Fruit fly (Drosophila melanogaster) whole organism, embryonic: ENCODE results near the gene E2f2.

Source experiments
- Aef1 ChIP-seq: fragments of 200-800 bp; sonication (Bioruptor generic); IDR thresholded peaks from 3 replicates; pipeline ENCODE4 v1.3.6; 2022; ENCODE audit warnings: missing biosample characterization, missing genetic modification characterization
- Blimp-1 ChIP-seq: fragments of 200-800 bp; sonication (Bioruptor generic); optimal IDR thresholded peaks from 3 replicates; lab custom pipeline; 2018; ENCODE audit warnings: missing biosample characterization, missing genetic modification characterization, mild to moderate bottlenecking, moderate library complexity, missing genetic modification reagents
- CG1233 ChIP-seq: fragments of 200-800 bp; sonication (Bioruptor generic); optimal IDR thresholded peaks from 4 replicates; lab custom pipeline; 2018; ENCODE audit warnings: missing biosample characterization, mild to moderate bottlenecking, missing genetic modification characterization
- CG13424 ChIP-seq: fragments of 200-800 bp; sonication (Bioruptor generic); optimal IDR thresholded peaks from 2 replicates; lab custom pipeline; 2019; ENCODE audit warnings: missing biosample characterization, mild to moderate bottlenecking, missing genetic modification characterization, moderate library complexity
- CG15269 ChIP-seq: fragments of 200-800 bp; sonication (Bioruptor generic); optimal IDR thresholded peaks from 2 replicates; lab custom pipeline; 2018; ENCODE audit warnings: missing biosample characterization, mild to moderate bottlenecking, missing genetic modification characterization, moderate library complexity
- CG1529 ChIP-seq: fragments of 200-800 bp; sonication (Bioruptor generic); optimal IDR thresholded peaks from 3 replicates; lab custom pipeline; 2018; ENCODE audit warnings: missing biosample characterization, missing genetic modification characterization
- CG15601 ChIP-seq: fragments of 200-800 bp; sonication (Bioruptor generic); optimal IDR thresholded peaks from 3 replicates; lab custom pipeline; 2019; ENCODE audit warnings: missing biosample characterization, mild to moderate bottlenecking, missing genetic modification characterization, moderate library complexity
- CG1603 ChIP-seq: fragments of 200-800 bp; sonication (Bioruptor generic); optimal IDR thresholded peaks from 2 replicates; lab custom pipeline; 2019; ENCODE audit warnings: missing biosample characterization, mild to moderate bottlenecking, missing genetic modification characterization, moderate library complexity
- CG17568 ChIP-seq: fragments of 200-800 bp; sonication (Bioruptor generic); optimal IDR thresholded peaks from 2 replicates; lab custom pipeline; 2018; ENCODE audit warnings: missing biosample characterization, mild to moderate bottlenecking, missing genetic modification characterization, moderate library complexity
- CG2712 ChIP-seq: fragments of 200-800 bp; optimal IDR thresholded peaks from 3 replicates; lab custom pipeline; 2019; ENCODE audit warnings: missing biosample characterization, mild to moderate bottlenecking, missing genetic modification characterization, moderate library complexity
- CG2875 ChIP-seq: fragments of 200-800 bp; sonication (Bioruptor generic); optimal IDR thresholded peaks from 2 replicates; lab custom pipeline; 2017; ENCODE audit warnings: missing biosample characterization, mild to moderate bottlenecking, missing genetic modification characterization, missing genetic modification reagents
- CG3838 ChIP-seq: fragments of 200-800 bp; sonication (Bioruptor generic); optimal IDR thresholded peaks from 3 replicates; lab custom pipeline; 2016; ENCODE audit warnings: missing biosample characterization, missing genetic modification characterization
- CG42726 ChIP-seq: fragments of 200-800 bp; sonication (Bioruptor generic); IDR thresholded peaks from 2 replicates; pipeline ENCODE4 v1.3.6; 2022; ENCODE audit warnings: missing biosample characterization, missing genetic modification characterization; ENCODE audit not compliant: partially characterized antibody
- CG4328 ChIP-seq: fragments of 200-800 bp; sonication (Bioruptor generic); optimal IDR thresholded peaks from 3 replicates; lab custom pipeline; 2017; ENCODE audit warnings: missing biosample characterization, missing genetic modification reagents, missing genetic modification characterization
- CG6175 ChIP-seq: fragments of 200-800 bp; sonication (Bioruptor generic); IDR thresholded peaks from 3 replicates; pipeline ENCODE4 v1.3.6; 2022; ENCODE audit warnings: missing biosample characterization, missing genetic modification characterization
- CG6272 ChIP-seq: fragments of 200-800 bp; sonication (Bioruptor generic); IDR thresholded peaks from 2 replicates; pipeline ENCODE4 v1.3.6; 2022; ENCODE audit warnings: missing biosample characterization, missing genetic modification characterization
- CG6683 ChIP-seq: fragments of 200-800 bp; sonication (Bioruptor generic); optimal IDR thresholded peaks from 2 replicates; lab custom pipeline; 2017; ENCODE audit warnings: missing biosample characterization, mild to moderate bottlenecking, missing genetic modification characterization, missing genetic modification reagents
- CG6689 ChIP-seq: fragments of 200-800 bp; sonication (Bioruptor generic); IDR thresholded peaks from 2 replicates; pipeline ENCODE4 v1.3.6; 2022; ENCODE audit warnings: missing biosample characterization, missing genetic modification characterization
- CG6791 ChIP-seq: fragments of 200-800 bp; sonication (Bioruptor generic); IDR thresholded peaks from 3 replicates; pipeline ENCODE4 v1.3.6; 2022; ENCODE audit warnings: missing biosample characterization, missing genetic modification characterization; ENCODE audit not compliant: partially characterized antibody
- CG7786 ChIP-seq: fragments of 200-800 bp; sonication (Bioruptor generic); optimal IDR thresholded peaks from 2 replicates; lab custom pipeline; 2016; ENCODE audit warnings: missing biosample characterization, missing genetic modification characterization
- CG7987 ChIP-seq: fragments of 200-800 bp; sonication (Bioruptor generic); optimal IDR thresholded peaks from 2 replicates; lab custom pipeline; 2018; ENCODE audit warnings: missing biosample characterization, mild to moderate bottlenecking, missing genetic modification characterization, moderate library complexity
- CG8281 ChIP-seq: fragments of 200-800 bp; sonication (Bioruptor generic); optimal IDR thresholded peaks from 2 replicates; lab custom pipeline; 2018; ENCODE audit warnings: missing biosample characterization, mild to moderate bottlenecking, missing genetic modification characterization, moderate library complexity
- CG9876 ChIP-seq: fragments of 200-800 bp; sonication (Bioruptor generic); optimal IDR thresholded peaks from 2 replicates; lab custom pipeline; 2016; ENCODE audit warnings: missing biosample characterization, missing genetic modification characterization
- E2f1 ChIP-seq: fragments of 200-800 bp; sonication (Bioruptor generic); IDR thresholded peaks from 2 replicates; pipeline ENCODE4 v1.3.6; 2022; ENCODE audit warnings: missing biosample characterization, missing genetic modification characterization
- HmgD ChIP-seq: fragments of 200-800 bp; sonication (Bioruptor generic); optimal IDR thresholded peaks from 3 replicates; lab custom pipeline; 2016; ENCODE audit warnings: missing biosample characterization, missing genetic modification characterization
- Hr3 ChIP-seq: fragments of 200-800 bp; sonication (Bioruptor generic); optimal IDR thresholded peaks from 3 replicates; lab custom pipeline; 2016; ENCODE audit warnings: missing biosample characterization, missing genetic modification characterization
- Jarid2 ChIP-seq: fragments of 200-800 bp; sonication (Bioruptor generic); optimal IDR thresholded peaks from 3 replicates; lab custom pipeline; 2017; ENCODE audit warnings: mild to moderate bottlenecking, missing biosample characterization, missing genetic modification reagents, missing genetic modification characterization
- Med ChIP-seq: fragments of 200-800 bp; sonication (Bioruptor generic); peaks from one replicate; lab custom pipeline; 2016; ENCODE audit warnings: missing biosample characterization, missing genetic modification characterization, mild to moderate bottlenecking, inconsistent platforms, moderate library complexity
- Meics ChIP-seq: fragments of 200-800 bp; sonication (Bioruptor generic); optimal IDR thresholded peaks from 2 replicates; lab custom pipeline; 2017; ENCODE audit warnings: missing biosample characterization, mild to moderate bottlenecking, missing genetic modification characterization
- NC2α ChIP-seq: fragments of 200-800 bp; sonication (Bioruptor generic); optimal IDR thresholded peaks from 2 replicates; lab custom pipeline; 2016; ENCODE audit warnings: missing biosample characterization, missing genetic modification characterization
- PHDP ChIP-seq: fragments of 200-800 bp; sonication (Bioruptor generic); optimal IDR thresholded peaks from 3 replicates; lab custom pipeline; 2018; ENCODE audit warnings: missing biosample characterization, mild to moderate bottlenecking, missing genetic modification characterization, moderate library complexity
- Rfx ChIP-seq: fragments of 200-800 bp; sonication (Bioruptor generic); IDR thresholded peaks from 2 replicates; pipeline ENCODE4 v1.3.6; 2022; ENCODE audit warnings: missing biosample characterization, missing genetic modification characterization
- Taf1 ChIP-seq: fragments of 200-800 bp; sonication (Bioruptor generic); IDR thresholded peaks from 2 replicates; pipeline ENCODE4 v1.3.6; 2022; ENCODE audit warnings: missing biosample characterization, missing genetic modification characterization
- caup ChIP-seq: fragments of 200-800 bp; sonication (Bioruptor generic); optimal IDR thresholded peaks from 3 replicates; lab custom pipeline; 2017; ENCODE audit warnings: missing biosample characterization, mild to moderate bottlenecking, missing genetic modification characterization, moderate library complexity; ENCODE audit not compliant: severe bottlenecking
- crc ChIP-seq: fragments of 200-800 bp; sonication (Bioruptor generic); optimal IDR thresholded peaks from 2 replicates; lab custom pipeline; 2016; ENCODE audit warnings: missing biosample characterization, missing genetic modification characterization
- cwo ChIP-seq: fragments of 200-800 bp; sonication (Bioruptor generic); optimal IDR thresholded peaks from 3 replicates; lab custom pipeline; 2017; ENCODE audit warnings: missing biosample characterization, missing genetic modification characterization, mild to moderate bottlenecking, moderate library complexity, missing genetic modification reagents
- danr ChIP-seq: fragments of 200-800 bp; sonication (Bioruptor generic); IDR thresholded peaks from 2 replicates; pipeline ENCODE4 v1.3.6; 2022; ENCODE audit warnings: missing biosample characterization, missing genetic modification characterization
- eyg ChIP-seq: fragments of 200-800 bp; sonication (Bioruptor generic); optimal IDR thresholded peaks from 3 replicates; lab custom pipeline; 2016; ENCODE audit warnings: missing biosample characterization, missing genetic modification characterization
- gcm ChIP-seq: fragments of 200-800 bp; sonication (Bioruptor generic); optimal IDR thresholded peaks from 2 replicates; lab custom pipeline; 2019; ENCODE audit warnings: missing biosample characterization, mild to moderate bottlenecking, missing genetic modification characterization, moderate library complexity
- grau ChIP-seq: fragments of 200-800 bp; optimal IDR thresholded peaks from 3 replicates; lab custom pipeline; 2019; ENCODE audit warnings: missing biosample characterization, mild to moderate bottlenecking, missing genetic modification characterization, moderate library complexity
- gro ChIP-seq: fragments of 200-800 bp; sonication (Bioruptor generic); optimal IDR thresholded peaks from 2 replicates; lab custom pipeline; 2016; ENCODE audit warnings: missing biosample characterization, missing genetic modification characterization
- ken ChIP-seq: fragments of 200-800 bp; sonication (Bioruptor generic); IDR thresholded peaks from 3 replicates; pipeline ENCODE4 v1.3.6; 2022; ENCODE audit warnings: missing biosample characterization, missing genetic modification characterization
- nau ChIP-seq: fragments of 200-800 bp; sonication (Bioruptor generic); optimal IDR thresholded peaks from 3 replicates; lab custom pipeline; 2017; ENCODE audit warnings: missing biosample characterization, mild to moderate bottlenecking, missing genetic modification characterization, missing genetic modification reagents
- nerfin-1 ChIP-seq: fragments of 200-800 bp; sonication (Bioruptor generic); optimal IDR thresholded peaks from 3 replicates; lab custom pipeline; 2019; ENCODE audit warnings: missing biosample characterization, mild to moderate bottlenecking, missing genetic modification characterization, moderate library complexity
- ro ChIP-seq: fragments of 200-800 bp; sonication (Bioruptor generic); IDR thresholded peaks from 2 replicates; pipeline ENCODE4 v1.3.6; 2022; ENCODE audit warnings: missing biosample characterization, missing genetic modification characterization
- sens ChIP-seq: fragments of 200-800 bp; sonication (Bioruptor generic); peaks from one replicate; lab custom pipeline; 2016; ENCODE audit warnings: missing biosample characterization, missing genetic modification characterization
- tin ChIP-seq: fragments of 200-800 bp; sonication (Bioruptor generic); optimal IDR thresholded peaks from 3 replicates; lab custom pipeline; 2016; ENCODE audit warnings: missing biosample characterization, missing genetic modification characterization
- vvl ChIP-seq: fragments of 200-800 bp; sonication (Bioruptor generic); IDR thresholded peaks from 2 replicates; pipeline ENCODE4 v1.3.6; 2022; ENCODE audit warnings: missing biosample characterization, missing genetic modification characterization
- zf30C ChIP-seq: fragments of 200-800 bp; sonication (Bioruptor generic); optimal IDR thresholded peaks from 3 replicates; lab custom pipeline; 2018; ENCODE audit warnings: missing biosample characterization, mild to moderate bottlenecking, missing genetic modification characterization

Gene E2f2

dm6 chr2L:21107651-21108489 lies 48.7 kb downstream of the E2f2 start (continued):
- TF ChIP-seq CG9876 (GFP tag; lab: Kevin White, UChicago) (no peak), CG42726 (GFP tag; lab: Robert Waterston, UW) (no peak), CG6272 (GFP tag; lab: Robert Waterston, UW) (no peak), CG6175 (GFP tag; lab: Robert Waterston, UW) (no peak), tin (GFP tag; lab: Kevin White, UChicago) (no peak), Aef1 (no peak; the same call in 2 of the 3 replicates), gro (no peak), Meics (no peak), CG8281 (tag; lab: Kevin White, UChicago) (no peak), nau (GFP tag; lab: Kevin White, UChicago) (peak; percentile 47), Blimp-1 (no peak), E2f1 (GFP tag; lab: Robert Waterston, UW) (no peak), CG1529 (GFP tag; lab: Kevin White, UChicago) (no peak), nerfin-1 (tag; lab: Kevin White, UChicago) (no peak), CG6689 (GFP tag; lab: Robert Waterston, UW) (no peak), zf30C (no peak), ken (no peak), CG7987 (GFP tag; lab: Kevin White, UChicago) (no peak), CG4328 (no peak), vvl (peak; percentile 15; the same call in 1 of the 2 replicates), Rfx (GFP tag; lab: Robert Waterston, UW) (0 out of 2 replicates have a peak, but pooled peaks have one; percentile 24), Taf1 (GFP tag; lab: Robert Waterston, UW) (no peak), crc (GFP tag; lab: Kevin White, UChicago) (no peak), eyg (no peak), PHDP (tag; lab: Kevin White, UChicago) (no peak), CG3838 (GFP tag; lab: Kevin White, UChicago) (no peak), ro (no peak), CG13424 (tag; lab: Kevin White, UChicago) (no peak), CG2712 (tag; lab: Kevin White, UChicago) (peak; percentile 12), danr (GFP tag; lab: Robert Waterston, UW) (no peak), CG15601 (tag; lab: Kevin White, UChicago) (no peak), cwo (GFP tag; lab: Kevin White, UChicago) (peak; percentile 51), CG6791 (GFP tag; lab: Robert Waterston, UW) (no peak), CG7786 (no peak), grau (peak; percentile 4), CG17568 (no peak), HmgD (GFP tag; lab: Kevin White, UChicago) (no peak), sens (GFP tag; lab: Kevin White, UChicago) (peak; percentile 84), gcm (GFP tag; lab: Kevin White, UChicago) (no peak), Jarid2 (peak; percentile 50), Med (GFP tag; lab: Kevin White, UChicago) (peak; percentile 77), NC2α (no peak), caup (GFP tag; lab: Kevin White, UChicago) (no peak), Hr3 (GFP tag; lab: Kevin White, UChicago) (no peak), CG15269 (tag; lab: Kevin White, UChicago) (no peak), CG1603 (tag; lab: Kevin White, UChicago) (no peak), CG6683 (no peak), CG2875 (GFP tag; lab: Kevin White, UChicago) (no peak), CG1233 (GFP tag; lab: Kevin White, UChicago) (no peak)
